Worm (Caenorhabditis elegans): Measurements from ENCODE around the gene rpt-3.

ce11 chrIII:6482918-6483317 lies 6.7 kb upstream of the rpt-3 start, which contains the start of gene chtb-2:
- TF ChIP-seq hlh-8 (tag; optimal IDR thresholded peaks at IDR 0.05) (no peak), nhr-11 (tag; optimal IDR thresholded peaks at IDR 0.05) (no peak), ama-1 (optimal IDR thresholded peaks at IDR 0.05) (no peak), nfya-1 (tag; optimal IDR thresholded peaks at IDR 0.05) (no peak)
